Worm (Caenorhabditis elegans): ENCODE data around the gene clec-224.

DNA sequence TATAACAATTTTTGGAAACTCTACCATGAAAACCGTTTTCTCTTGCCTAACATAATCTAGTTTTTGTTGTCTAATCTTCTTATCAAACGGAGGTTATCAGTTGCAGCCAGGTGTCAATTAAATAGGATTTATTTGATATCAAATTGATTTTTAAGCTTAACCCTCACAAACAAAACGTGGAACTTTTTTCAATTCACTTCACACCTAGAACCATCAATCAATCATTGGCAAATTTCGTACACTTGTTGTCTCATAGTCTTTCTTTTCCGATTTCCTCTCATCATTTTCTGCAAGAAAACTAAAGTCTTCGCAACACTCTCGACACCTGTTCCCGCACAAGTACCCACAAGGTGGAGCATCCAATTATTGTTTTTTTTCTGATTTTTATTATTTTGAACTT lies 29.4 kb upstream of the clec-224 start:
- TF ChIP-seq ceh-79 (tag; optimal IDR thresholded peaks at IDR 0.05) (no peak), snpc-3.4 (tag; optimal IDR thresholded peaks at IDR 0.05) (no peak), B0336.3 (GFP tag; IDR thresholded peaks at IDR 0.05) (no peak), F57C9.4 (tag; optimal IDR thresholded peaks at IDR 0.05) (no peak), nfya-2 (GFP tag; IDR thresholded peaks at IDR 0.05) (no peak), nhr-80 (tag; optimal IDR thresholded peaks at IDR 0.05) (peak; percentile 70), fkh-3 (tag; optimal IDR thresholded peaks at IDR 0.05) (no peak), Y53F4B.3 (GFP tag; IDR thresholded peaks at IDR 0.05) (no peak)
